Fruit fly (Drosophila melanogaster) whole organism, adult: ENCODE results near the gene CG15047.

ENCODE experiments used
- CG11617 ChIP-seq: fragments of 200-800 bp; sonication (Bioruptor generic); optimal IDR thresholded peaks from 2 replicates; lab custom pipeline; 2017; ENCODE audit warnings: mild to moderate bottlenecking, missing biosample characterization, missing genetic modification reagents, missing genetic modification characterization
- CG12768 ChIP-seq: fragments of 200-800 bp; sonication (Bioruptor generic); optimal IDR thresholded peaks from 2 replicates; lab custom pipeline; 2017; ENCODE audit warnings: missing biosample characterization, missing genetic modification characterization, mild to moderate bottlenecking, moderate library complexity, missing genetic modification reagents
- CG14711 ChIP-seq: fragments of 200-800 bp; sonication (Bioruptor generic); optimal IDR thresholded peaks from 2 replicates; lab custom pipeline; 2018; ENCODE audit warnings: missing biosample characterization, mild to moderate bottlenecking, missing genetic modification characterization, moderate library complexity
- CG1620 ChIP-seq: fragments of 200-800 bp; sonication (Bioruptor generic); optimal IDR thresholded peaks from 2 replicates; lab custom pipeline; 2016; ENCODE audit warnings: missing biosample characterization, missing genetic modification characterization
- CG33017 ChIP-seq: fragments of 200-800 bp; sonication (Bioruptor generic); optimal IDR thresholded peaks from 2 replicates; lab custom pipeline; 2018; ENCODE audit warnings: missing biosample characterization, mild to moderate bottlenecking, missing genetic modification characterization, moderate library complexity
- CG5204 ChIP-seq: fragments of 200-800 bp; sonication (Bioruptor generic); optimal IDR thresholded peaks from 2 replicates; lab custom pipeline; 2016; ENCODE audit warnings: missing biosample characterization, missing genetic modification characterization
- CG7045 ChIP-seq: fragments of 200-800 bp; sonication (Bioruptor generic); optimal IDR thresholded peaks from 2 replicates; lab custom pipeline; 2017; ENCODE audit warnings: missing biosample characterization, mild to moderate bottlenecking, missing genetic modification characterization
- CG7101 ChIP-seq: fragments of 200-800 bp; sonication (Bioruptor generic); optimal IDR thresholded peaks from 2 replicates; lab custom pipeline; 2018; ENCODE audit warnings: missing biosample characterization, mild to moderate bottlenecking, missing genetic modification characterization, moderate library complexity
- Clk ChIP-seq: fragments of 200-800 bp; sonication (Bioruptor generic); optimal IDR thresholded peaks from 2 replicates; lab custom pipeline; 2017; ENCODE audit warnings: missing biosample characterization, missing genetic modification characterization
- Crg-1 ChIP-seq: fragments of 200-800 bp; sonication (Bioruptor generic); optimal IDR thresholded peaks from 2 replicates; lab custom pipeline; 2016; ENCODE audit warnings: missing biosample characterization, missing genetic modification characterization
- Hr96 ChIP-seq: fragments of 200-800 bp; sonication (Bioruptor generic); optimal IDR thresholded peaks from 2 replicates; lab custom pipeline; 2016; ENCODE audit warnings: missing biosample characterization, missing genetic modification characterization
- Mnt ChIP-seq: fragments of 200-800 bp; sonication (Bioruptor generic); optimal IDR thresholded peaks from 2 replicates; lab custom pipeline; 2016; ENCODE audit warnings: missing biosample characterization, mild to moderate bottlenecking, missing genetic modification characterization
- bab1 ChIP-seq: fragments of 200-800 bp; sonication (Bioruptor generic); optimal IDR thresholded peaks from 3 replicates; lab custom pipeline; 2019; ENCODE audit warnings: missing biosample characterization, mild to moderate bottlenecking, missing genetic modification characterization, moderate library complexity
- cic ChIP-seq: fragments of 200-800 bp; sonication (Bioruptor generic); optimal IDR thresholded peaks from 2 replicates; lab custom pipeline; 2017; ENCODE audit warnings: missing biosample characterization, mild to moderate bottlenecking, missing genetic modification characterization, moderate library complexity
- cnc ChIP-seq, 2 experiments: fragments of >200 bp; optimal IDR thresholded peaks; 2 replicates each; lab custom pipeline; 2017
- kay ChIP-seq: fragments of 200-800 bp; sonication (Bioruptor generic); peaks from one replicate; lab custom pipeline; 2016; ENCODE audit warnings: missing biosample characterization, missing genetic modification characterization, borderline replicate concordance
- ovo ChIP-seq: fragments of 200-800 bp; sonication (Bioruptor generic); optimal IDR thresholded peaks from 2 replicates; lab custom pipeline; 2016; ENCODE audit warnings: missing biosample characterization, missing genetic modification characterization
- pad ChIP-seq: fragments of 200-800 bp; sonication (Bioruptor generic); optimal IDR thresholded peaks from 3 replicates; lab custom pipeline; 2017; ENCODE audit warnings: missing biosample characterization, missing genetic modification characterization, mild to moderate bottlenecking, moderate library complexity, missing genetic modification reagents
- tj ChIP-seq: fragments of 200-800 bp; sonication (Bioruptor generic); optimal IDR thresholded peaks from 3 replicates; lab custom pipeline; 2017; ENCODE audit warnings: missing biosample characterization, mild to moderate bottlenecking, missing genetic modification characterization, moderate library complexity
- toe ChIP-seq: fragments of 200-800 bp; sonication (Bioruptor generic); optimal IDR thresholded peaks from 2 replicates; lab custom pipeline; 2016; ENCODE audit warnings: missing biosample characterization, missing genetic modification characterization

CG15047 gene

dm6 chrX:18528166-18528733, at the start of gene CG15047, which contains the start of gene CG15042:
Gene CG15047, plus strand, starts transcription at chrX:18528683.
Gene CG15042, minus strand, starts transcription at chrX:18528266.
- no peak for TF ChIP-seq bab1
- no peak for TF ChIP-seq Crg-1 (GFP tag; lab: Kevin White, UChicago)
- no peak for TF ChIP-seq CG12768 (GFP tag; lab: Kevin White, UChicago)
- TF ChIP-seq cic (GFP tag; lab: Kevin White, UChicago) = no peak
- TF ChIP-seq CG14711 = no peak
- no peak for TF ChIP-seq CG5204 (GFP tag; lab: Kevin White, UChicago)
- TF ChIP-seq toe (GFP tag; lab: Kevin White, UChicago) = no peak
- TF ChIP-seq Hr96 = no peak
- TF ChIP-seq tj (GFP tag; lab: Kevin White, UChicago) = no peak
- TF ChIP-seq kay (GFP tag; lab: Kevin White, UChicago) = no peak
- TF ChIP-seq Clk = no peak
- no peak for TF ChIP-seq CG7045
- no peak for TF ChIP-seq CG1620 (GFP tag; lab: Kevin White, UChicago)
- TF ChIP-seq Mnt (GFP tag; lab: Kevin White, UChicago) = no peak
- no peak for TF ChIP-seq CG33017
- no peak for TF ChIP-seq CG7101 (tag; lab: Kevin White, UChicago)
- TF ChIP-seq cnc (optimal IDR thresholded peaks at IDR 0.05; lab: Kevin White, UChicago) = no peak
- no peak for TF ChIP-seq CG11617 (GFP tag; lab: Kevin White, UChicago)
- no peak for TF ChIP-seq pad (GFP tag; lab: Kevin White, UChicago)

- TF ChIP-seq toe (GFP tag; lab: Kevin White, UChicago) = no peak
- TF ChIP-seq tj (GFP tag; lab: Kevin White, UChicago) = no peak
- peak; percentile 15 for TF ChIP-seq pad (GFP tag; lab: Kevin White, UChicago)
- TF ChIP-seq CG7045 = no peak
- peak; percentile 0 for TF ChIP-seq CG7101 (tag; lab: Kevin White, UChicago)
- TF ChIP-seq CG12768 (GFP tag; lab: Kevin White, UChicago) = no peak
- TF ChIP-seq CG5204 (GFP tag; lab: Kevin White, UChicago) = no peak
- peak; percentile 29 for TF ChIP-seq CG14711
- no peak for TF ChIP-seq cic (GFP tag; lab: Kevin White, UChicago)
- TF ChIP-seq bab1 = peak; percentile 57
- no peak for TF ChIP-seq Clk
- no peak for TF ChIP-seq CG11617 (GFP tag; lab: Kevin White, UChicago)
- no peak for TF ChIP-seq kay (GFP tag; lab: Kevin White, UChicago)
These were observed 49.0 kb upstream of the CG15047 start, which contains the start of gene CG32547 for dm6 chrX:18479307-18480134. Gene CG32547, minus strand, starts transcription at chrX:18479487.

DNA sequence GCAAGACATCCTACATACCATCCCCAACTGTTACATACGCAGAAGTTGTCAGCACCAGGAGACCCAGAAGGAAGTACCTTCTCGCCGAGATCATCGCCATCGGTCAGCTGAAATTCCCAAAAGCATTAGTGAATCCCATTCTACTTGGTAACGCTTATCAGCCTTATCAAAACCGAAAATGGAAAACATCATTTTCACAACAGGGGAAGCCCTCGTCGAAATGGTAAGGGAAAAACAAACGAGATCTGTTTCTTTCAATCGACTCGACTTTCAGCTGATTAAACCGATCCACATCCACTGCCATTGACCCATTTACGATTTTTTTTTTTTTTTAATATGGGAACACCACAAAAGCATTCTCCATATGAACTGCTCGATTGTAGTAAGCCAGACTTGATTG, 45.9 kb upstream of the CG15047 start:
- no peak for TF ChIP-seq CG7101 (tag; lab: Kevin White, UChicago)
- no peak for TF ChIP-seq CG33017
- TF ChIP-seq CG5204 (GFP tag; lab: Kevin White, UChicago) = no peak
- TF ChIP-seq CG14711 = no peak
- no peak for TF ChIP-seq cic (GFP tag; lab: Kevin White, UChicago)
- TF ChIP-seq Crg-1 (GFP tag; lab: Kevin White, UChicago) = no peak

dm6 chrX:18483261-18484218, 44.9 kb upstream of the CG15047 start, which contains the start of gene Hayan:
Gene Hayan, minus strand, starts transcription at chrX:18483772.
- TF ChIP-seq tj (GFP tag; lab: Kevin White, UChicago) = no peak
- no peak for TF ChIP-seq CG11617 (GFP tag; lab: Kevin White, UChicago)
- no peak for TF ChIP-seq kay (GFP tag; lab: Kevin White, UChicago)
- TF ChIP-seq Clk = no peak
- TF ChIP-seq CG12768 (GFP tag; lab: Kevin White, UChicago) = no peak
- no peak for TF ChIP-seq CG7045

dm6 chrX:18486356-18487059, 42.0 kb upstream of the CG15047 start, which contains the start of gene psh:
Gene psh, minus strand, starts transcription at chrX:18486921.
- peak; percentile 20 for TF ChIP-seq Mnt (GFP tag; lab: Kevin White, UChicago)
- TF ChIP-seq kay (GFP tag; lab: Kevin White, UChicago) = no peak
- TF ChIP-seq cic (GFP tag; lab: Kevin White, UChicago) = peak; percentile 42

DNA sequence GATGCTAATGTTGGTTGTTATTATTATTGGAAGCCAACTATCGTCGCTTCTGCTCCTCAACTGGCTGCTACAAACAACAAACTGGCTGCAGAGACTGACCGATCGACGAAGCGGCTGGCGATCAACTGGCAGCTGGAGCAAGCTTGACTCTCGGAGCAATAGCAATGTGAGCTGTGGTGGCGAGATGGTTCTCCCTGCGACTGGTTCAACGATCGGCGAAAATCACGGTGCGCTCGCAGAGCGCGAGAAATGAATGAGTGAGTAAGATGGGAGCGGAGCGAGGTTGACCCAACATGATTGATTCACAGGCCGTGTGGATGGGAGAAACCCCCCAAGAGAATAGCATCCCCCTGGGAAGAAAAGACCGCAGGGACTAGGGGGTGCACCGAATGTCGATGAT, 39.0 kb upstream of the CG15047 start, which contains the start of gene CG15046:
Gene CG15046, minus strand, starts transcription at position 112 of the 400 bp plus-strand sequence.
- TF ChIP-seq Mnt (GFP tag; lab: Kevin White, UChicago) (no peak), toe (GFP tag; lab: Kevin White, UChicago) (no peak), cnc (optimal IDR thresholded peaks at IDR 0.05; lab: Kevin White, UChicago) (no peak), CG7101 (tag; lab: Kevin White, UChicago) (no peak), Hr96 (no peak), CG11617 (GFP tag; lab: Kevin White, UChicago) (no peak), ovo (GFP tag; lab: Kevin White, UChicago) (no peak), kay (GFP tag; lab: Kevin White, UChicago) (no peak)
